Fruit fly (Drosophila melanogaster) whole organism, embryonic: Measurements from ENCODE around the gene sdt.

Experiments
- Atf-2 ChIP-seq: fragments of 200-800 bp; sonication (Bioruptor generic); optimal IDR thresholded peaks from 2 replicates; lab custom pipeline; 2016; ENCODE audit warnings: missing biosample characterization, missing genetic modification characterization
- Atf3 ChIP-seq: fragments of 200-800 bp; sonication (Bioruptor generic); optimal IDR thresholded peaks from 3 replicates; lab custom pipeline; 2016; ENCODE audit warnings: missing biosample characterization, missing genetic modification characterization
- Awh ChIP-seq: fragments of 200-800 bp; sonication (Bioruptor generic); IDR thresholded peaks from 2 replicates; pipeline ENCODE4, ENCODE4 v1.3.6; 2022; ENCODE audit warnings: missing biosample characterization, missing genetic modification characterization
- Bdp1 ChIP-seq: fragments of 200-800 bp; sonication (Bioruptor generic); optimal IDR thresholded peaks from 3 replicates; lab custom pipeline; 2016; ENCODE audit warnings: missing biosample characterization, missing genetic modification characterization
- CG10147 ChIP-seq: fragments of 200-800 bp; sonication (Bioruptor generic); optimal IDR thresholded peaks from 2 replicates; lab custom pipeline; 2019; ENCODE audit warnings: missing biosample characterization, mild to moderate bottlenecking, missing genetic modification characterization, moderate library complexity
- CG1024 ChIP-seq: fragments of 200-800 bp; sonication (Bioruptor generic); IDR thresholded peaks from 2 replicates; pipeline ENCODE4 v1.3.6; 2022; ENCODE audit warnings: missing biosample characterization, missing genetic modification characterization
- CG14014 ChIP-seq: fragments of 200-800 bp; sonication (Bioruptor generic); IDR thresholded peaks from 2 replicates; pipeline ENCODE4 v1.3.6; 2022; ENCODE audit warnings: missing biosample characterization, missing genetic modification characterization
- CG14860 ChIP-seq: fragments of 200-800 bp; sonication (Bioruptor generic); IDR thresholded peaks from 3 replicates; pipeline ENCODE4 v1.3.6; 2022; ENCODE audit warnings: missing biosample characterization, missing genetic modification characterization; ENCODE audit not compliant: partially characterized antibody
- CG14965 ChIP-seq: fragments of 200-800 bp; sonication (Bioruptor generic); optimal IDR thresholded peaks from 2 replicates; lab custom pipeline; 2016; ENCODE audit warnings: missing biosample characterization, missing genetic modification characterization, borderline replicate concordance
- CG15011 ChIP-seq: fragments of 200-800 bp; sonication (Bioruptor generic); optimal IDR thresholded peaks from 3 replicates; lab custom pipeline; 2018; ENCODE audit warnings: missing biosample characterization, mild to moderate bottlenecking, missing genetic modification characterization
- CG1529 ChIP-seq: fragments of 200-800 bp; sonication (Bioruptor generic); optimal IDR thresholded peaks from 3 replicates; lab custom pipeline; 2018; ENCODE audit warnings: missing biosample characterization, missing genetic modification characterization
- CG2712 ChIP-seq: fragments of 200-800 bp; optimal IDR thresholded peaks from 3 replicates; lab custom pipeline; 2019; ENCODE audit warnings: missing biosample characterization, mild to moderate bottlenecking, missing genetic modification characterization, moderate library complexity
- CG32772 ChIP-seq: fragments of 200-800 bp; sonication (Bioruptor generic); IDR thresholded peaks from 2 replicates; pipeline ENCODE4 v1.3.6; 2022; ENCODE audit warnings: missing biosample characterization, missing genetic modification characterization
- CG4617 ChIP-seq: fragments of 200-800 bp; sonication (Bioruptor generic); optimal IDR thresholded peaks from 3 replicates; lab custom pipeline; 2016; ENCODE audit warnings: missing biosample characterization, missing genetic modification characterization, borderline replicate concordance
- CG5245 ChIP-seq: fragments of 200-800 bp; sonication (Bioruptor generic); optimal IDR thresholded peaks from 3 replicates; lab custom pipeline; 2016; ENCODE audit warnings: missing biosample characterization, missing genetic modification characterization
- CG6654 ChIP-seq: fragments of 200-800 bp; sonication (Bioruptor generic); optimal IDR thresholded peaks from 2 replicates; lab custom pipeline; 2017; ENCODE audit warnings: missing biosample characterization, mild to moderate bottlenecking, missing genetic modification characterization
- CG7928 ChIP-seq: fragments of 200-800 bp; sonication (Bioruptor generic); optimal IDR thresholded peaks from 2 replicates; lab custom pipeline; 2017; ENCODE audit warnings: missing biosample characterization, mild to moderate bottlenecking, missing genetic modification characterization
- CG8478 ChIP-seq: fragments of >200 bp; optimal IDR thresholded peaks from 2 replicates; lab custom pipeline; 2018
- CG9609 ChIP-seq: fragments of 200-800 bp; sonication (Bioruptor generic); optimal IDR thresholded peaks from 3 replicates; lab custom pipeline; 2016; ENCODE audit warnings: missing biosample characterization, missing genetic modification characterization
- CG9727 ChIP-seq: fragments of 200-800 bp; sonication (Bioruptor generic); optimal IDR thresholded peaks from 3 replicates; lab custom pipeline; 2017; ENCODE audit warnings: missing biosample characterization, mild to moderate bottlenecking, missing genetic modification characterization
- Chrac-16 ChIP-seq: fragments of 200-800 bp; sonication (Bioruptor generic); optimal IDR thresholded peaks from 3 replicates; lab custom pipeline; 2016; ENCODE audit warnings: missing biosample characterization, missing genetic modification characterization
- Ets65A ChIP-seq: fragments of 200-800 bp; sonication (Bioruptor generic); peaks from one replicate; lab custom pipeline; 2016; ENCODE audit warnings: missing biosample characterization, missing genetic modification characterization
- Opbp ChIP-seq: fragments of 200-800 bp; sonication (Bioruptor generic); IDR thresholded peaks from 3 replicates; pipeline ENCODE4 v1.3.6; 2022; ENCODE audit warnings: missing biosample characterization, missing genetic modification characterization; ENCODE audit not compliant: partially characterized antibody
- Sox100B ChIP-seq: fragments of 200-800 bp; sonication (Bioruptor generic); optimal IDR thresholded peaks from 3 replicates; lab custom pipeline; 2018; ENCODE audit warnings: missing biosample characterization, mild to moderate bottlenecking, missing genetic modification characterization
- Trl ChIP-seq, 3 experiments: fragments of >200 bp in 2 of 3; fragments of 200-800 bp in 1 of 3; sonication (Bioruptor generic) in 1 of 3; optimal IDR thresholded peaks; 2 replicates in 1 of 3; 3 replicates in 2 of 3; lab custom pipeline; 2016 to 2017; ENCODE audit warnings: missing biosample characterization in 1 of 3, missing genetic modification characterization in 1 of 3
- amos ChIP-seq: fragments of 200-800 bp; sonication (Bioruptor generic); IDR thresholded peaks from 2 replicates; pipeline ENCODE4 v1.3.6; 2022; ENCODE audit warnings: missing biosample characterization, missing genetic modification characterization; ENCODE audit not compliant: partially characterized antibody
- bsh ChIP-seq, 2 experiments: fragments of 200-800 bp; sonication (Bioruptor generic); optimal IDR thresholded peaks; 2 replicates each; lab custom pipeline; 2017 to 2018; ENCODE audit warnings: mild to moderate bottlenecking in 2 of 2, missing biosample characterization in 2 of 2, missing genetic modification characterization in 2 of 2, moderate library complexity in 1 of 2
- cad ChIP-seq: fragments of >200 bp; optimal IDR thresholded peaks from 2 replicates; lab custom pipeline; 2017; ENCODE audit warnings: missing biosample characterization, missing genetic modification characterization
- cg ChIP-seq: fragments of 200-800 bp; sonication (Bioruptor generic); optimal IDR thresholded peaks from 3 replicates; lab custom pipeline; 2019; ENCODE audit warnings: missing biosample characterization, mild to moderate bottlenecking, missing genetic modification characterization, moderate library complexity
- chinmo ChIP-seq: fragments of 200-800 bp; sonication (Bioruptor generic); IDR thresholded peaks from 4 replicates; pipeline ENCODE4 v1.3.6; 2022; ENCODE audit warnings: missing biosample characterization, missing genetic modification characterization; ENCODE audit not compliant: partially characterized antibody
- ewg ChIP-seq: fragments of 200-800 bp; sonication (Bioruptor generic); optimal IDR thresholded peaks from 3 replicates; lab custom pipeline; 2017; ENCODE audit warnings: mild to moderate bottlenecking, missing biosample characterization, missing genetic modification reagents, missing genetic modification characterization
- fd96Cb ChIP-seq: fragments of 200-800 bp; sonication (Bioruptor generic); optimal IDR thresholded peaks from 2 replicates; lab custom pipeline; 2018; ENCODE audit warnings: missing biosample characterization, mild to moderate bottlenecking, missing genetic modification characterization, moderate library complexity
- jigr1 ChIP-seq: fragments of 200-800 bp; sonication (Bioruptor generic); IDR thresholded peaks from 3 replicates; pipeline ENCODE4 v1.3.6; 2022; ENCODE audit warnings: missing biosample characterization, missing genetic modification characterization
- jing ChIP-seq: fragments of 200-800 bp; sonication (Bioruptor generic); optimal IDR thresholded peaks from 2 replicates; lab custom pipeline; 2018; ENCODE audit warnings: missing biosample characterization, mild to moderate bottlenecking, missing genetic modification characterization
- knrl ChIP-seq: fragments of 200-800 bp; sonication (Bioruptor generic); IDR thresholded peaks from 3 replicates; pipeline ENCODE4 v1.3.6; 2022; ENCODE audit warnings: missing biosample characterization, missing genetic modification characterization; ENCODE audit not compliant: partially characterized antibody
- lab ChIP-seq: fragments of 200-800 bp; sonication (Bioruptor generic); optimal IDR thresholded peaks from 3 replicates; lab custom pipeline; 2017; ENCODE audit warnings: missing biosample characterization, missing genetic modification characterization, mild to moderate bottlenecking, moderate library complexity, missing genetic modification reagents
- nau ChIP-seq: fragments of 200-800 bp; sonication (Bioruptor generic); optimal IDR thresholded peaks from 3 replicates; lab custom pipeline; 2017; ENCODE audit warnings: missing biosample characterization, mild to moderate bottlenecking, missing genetic modification characterization, missing genetic modification reagents
- otp ChIP-seq: fragments of 200-800 bp; sonication (Bioruptor generic); IDR thresholded peaks from 3 replicates; pipeline ENCODE4, ENCODE4 v1.3.6; 2022; ENCODE audit warnings: missing biosample characterization, missing genetic modification characterization
- p53 ChIP-seq: fragments of 200-800 bp; sonication (Bioruptor generic); optimal IDR thresholded peaks from 2 replicates; lab custom pipeline; 2016; ENCODE audit warnings: missing biosample characterization, missing genetic modification characterization
- row ChIP-seq: fragments of 200-800 bp; sonication (Bioruptor generic); IDR thresholded peaks from 3 replicates; pipeline ENCODE4 v1.3.6; 2022; ENCODE audit warnings: missing biosample characterization, missing genetic modification characterization
- seq ChIP-seq: fragments of 200-800 bp; sonication (Bioruptor generic); IDR thresholded peaks from 2 replicates; pipeline ENCODE4 v1.3.6; 2022; ENCODE audit warnings: missing biosample characterization, missing genetic modification characterization
- so ChIP-seq: fragments of 200-800 bp; sonication (Bioruptor generic); IDR thresholded peaks from 3 replicates; pipeline ENCODE4 v1.3.6; 2022; ENCODE audit warnings: missing biosample characterization, missing genetic modification characterization
- unc-4 ChIP-seq: fragments of 200-800 bp; sonication (Bioruptor generic); IDR thresholded peaks from 2 replicates; pipeline ENCODE4 v1.3.6; 2022; ENCODE audit warnings: missing biosample characterization, missing genetic modification characterization; ENCODE audit not compliant: partially characterized antibody
- vvl ChIP-seq: fragments of 200-800 bp; sonication (Bioruptor generic); IDR thresholded peaks from 2 replicates; pipeline ENCODE4 v1.3.6; 2022; ENCODE audit warnings: missing biosample characterization, missing genetic modification characterization

The sdt gene

dm6 chrX:8215855-8216586 is 37.7 kb downstream of the sdt start (continued):
- TF ChIP-seq nau (GFP tag; lab: Kevin White, UChicago) = no peak
- TF ChIP-seq CG14965 (GFP tag; lab: Kevin White, UChicago) = no peak
- no peak for TF ChIP-seq jigr1 (GFP tag; lab: Robert Waterston, UW)
- TF ChIP-seq CG1024 (GFP tag; lab: Robert Waterston, UW) = no peak
- TF ChIP-seq Bdp1 (GFP tag; lab: Kevin White, UChicago) = no peak
- TF ChIP-seq Trl (optimal IDR thresholded peaks at IDR 0.05; lab: Kevin White, UChicago) = peak; percentile 39 to 83
- TF ChIP-seq Trl (GFP tag; optimal IDR thresholded peaks at IDR 0.05; lab: Kevin White, UChicago) = no peak
- no peak for TF ChIP-seq fd96Cb
- TF ChIP-seq cg (GFP tag; lab: Kevin White, UChicago) = peak; percentile 66

dm6 chrX:8227942-8228341 is 49.6 kb downstream of the sdt start:
- TF ChIP-seq CG14860 (GFP tag; lab: Robert Waterston, UW) (peak; percentile 32; the same call in 1 of the 3 replicates), amos (GFP tag; lab: Robert Waterston, UW) (peak; percentile 37; the same call in 1 of the 2 replicates), Sox100B (GFP tag; lab: Kevin White, UChicago) (no peak), chinmo (GFP tag; lab: Robert Waterston, UW) (0 out of 4 replicates have a peak, but pooled peaks have one; percentile 29), CG8478 (peak; percentile 11), knrl (GFP tag; lab: Robert Waterston, UW) (peak; percentile 41; the same call in 1 of the 3 replicates), Ets65A (GFP tag; lab: Kevin White, UChicago) (peak; percentile 53), CG6654 (peak; percentile 98), Opbp (GFP tag; lab: Robert Waterston, UW) (0 out of 3 replicates have a peak, but pooled peaks have one; percentile 11), fd96Cb (no peak), cad (GFP tag; lab: Kevin White, UChicago) (peak; percentile 85)
- TF ChIP-seq, all 482 proteins: peak for 9

dm6 chrX:8229918-8230699 is 51.8 kb downstream of the sdt start:
- no peak for TF ChIP-seq jing (GFP tag; lab: Kevin White, UChicago)
- TF ChIP-seq CG4617 (GFP tag; lab: Kevin White, UChicago) = no peak
- no peak for TF ChIP-seq Chrac-16
- no peak for TF ChIP-seq CG32772 (GFP tag; lab: Robert Waterston, UW)
- no peak for TF ChIP-seq CG5245 (GFP tag; lab: Kevin White, UChicago)
- TF ChIP-seq vvl (GFP tag; lab: Robert Waterston, UW) = peak; percentile 31; the same call in 1 of the 2 replicates
- peak; percentile 79 for TF ChIP-seq Awh (GFP tag; lab: Robert Waterston, UW)
- peak; percentile 24 for TF ChIP-seq CG2712 (tag; lab: Kevin White, UChicago)
- TF ChIP-seq CG14014 (GFP tag; lab: Robert Waterston, UW) = no peak
- TF ChIP-seq CG15011 = peak; percentile 47
- TF ChIP-seq Atf3 (GFP tag; lab: Kevin White, UChicago) = no peak
- TF ChIP-seq CG9727 (GFP tag; lab: Kevin White, UChicago) = peak; percentile 79
- peak; percentile 56; the same call in 1 of the 3 replicates for TF ChIP-seq so (GFP tag; lab: Robert Waterston, UW)
- peak; percentile 22 for TF ChIP-seq ewg
- TF ChIP-seq bsh (GFP tag; optimal IDR thresholded peaks at IDR 0.05; lab: Kevin White, UChicago) = peak in 1 of 2 experiments; percentile 64
- TF ChIP-seq p53 = peak; percentile 13
- TF ChIP-seq row = no peak
- TF ChIP-seq CG10147 (GFP tag; lab: Kevin White, UChicago) = no peak
- TF ChIP-seq seq (GFP tag; lab: Robert Waterston, UW) = no peak
- TF ChIP-seq CG7928 (GFP tag; lab: Kevin White, UChicago) = peak; percentile 31
- TF ChIP-seq otp (GFP tag; lab: Robert Waterston, UW) = peak; percentile 35; the same call in 1 of the 3 replicates
- TF ChIP-seq CG1529 (GFP tag; lab: Kevin White, UChicago) = peak; percentile 45
- TF ChIP-seq CG9609 (GFP tag; lab: Kevin White, UChicago) = peak; percentile 21
- TF ChIP-seq Atf-2 (GFP tag; lab: Kevin White, UChicago) = no peak
- TF ChIP-seq lab (GFP tag; lab: Kevin White, UChicago) = peak; percentile 87
- no peak for TF ChIP-seq unc-4 (GFP tag; lab: Robert Waterston, UW)
